Fruit fly (Drosophila melanogaster) whole organism, embryonic: Measurements from ENCODE around the gene CG10254.

Experiments
- Awh ChIP-seq: fragments of 200-800 bp; sonication (Bioruptor generic); IDR thresholded peaks from 2 replicates; pipeline ENCODE4, ENCODE4 v1.3.6; 2022; ENCODE audit warnings: missing biosample characterization, missing genetic modification characterization
- Bgb ChIP-seq: fragments of 200-800 bp; sonication (Bioruptor generic); IDR thresholded peaks from 2 replicates; pipeline ENCODE4 v1.3.6; 2022; ENCODE audit warnings: missing biosample characterization, missing genetic modification characterization; ENCODE audit not compliant: partially characterized antibody
- CG10366 ChIP-seq: fragments of 200-800 bp; sonication (Bioruptor generic); IDR thresholded peaks from 2 replicates; pipeline ENCODE4 v1.3.6; 2022; ENCODE audit warnings: missing biosample characterization, missing genetic modification characterization
- CG11456 ChIP-seq: fragments of 200-800 bp; sonication (Bioruptor generic); IDR thresholded peaks from 3 replicates; pipeline ENCODE4 v1.3.6; 2022; ENCODE audit warnings: missing biosample characterization, missing genetic modification characterization
- CG11696 ChIP-seq: fragments of 200-800 bp; sonication (Bioruptor generic); IDR thresholded peaks from 2 replicates; pipeline ENCODE4 v1.3.6; 2022; ENCODE audit warnings: missing biosample characterization, missing genetic modification characterization
- CG12769 ChIP-seq: fragments of 200-800 bp; sonication (Bioruptor generic); optimal IDR thresholded peaks from 2 replicates; lab custom pipeline; 2019; ENCODE audit warnings: missing biosample characterization, mild to moderate bottlenecking, missing genetic modification characterization, moderate library complexity
- CG15011 ChIP-seq: fragments of 200-800 bp; sonication (Bioruptor generic); optimal IDR thresholded peaks from 3 replicates; lab custom pipeline; 2018; ENCODE audit warnings: missing biosample characterization, mild to moderate bottlenecking, missing genetic modification characterization
- CG17612 ChIP-seq: fragments of 200-800 bp; sonication (Bioruptor generic); IDR thresholded peaks from 2 replicates; pipeline ENCODE4 v1.3.6; 2022; ENCODE audit warnings: missing biosample characterization, missing genetic modification characterization
- CG17912 ChIP-seq: fragments of 200-800 bp; sonication (Bioruptor generic); optimal IDR thresholded peaks from 2 replicates; lab custom pipeline; 2018; ENCODE audit warnings: missing biosample characterization, mild to moderate bottlenecking, missing genetic modification characterization
- CG18599 ChIP-seq: fragments of 200-800 bp; sonication (Bioruptor generic); optimal IDR thresholded peaks from 3 replicates; lab custom pipeline; 2017; ENCODE audit warnings: missing biosample characterization, missing genetic modification characterization, mild to moderate bottlenecking, moderate library complexity, missing genetic modification reagents
- CG18619 ChIP-seq: fragments of 200-800 bp; sonication (Bioruptor generic); optimal IDR thresholded peaks from 3 replicates; lab custom pipeline; 2017; ENCODE audit warnings: missing biosample characterization, mild to moderate bottlenecking, missing genetic modification characterization
- CG34376 ChIP-seq: fragments of 200-800 bp; sonication (Bioruptor generic); optimal IDR thresholded peaks from 2 replicates; lab custom pipeline; 2018; ENCODE audit warnings: missing biosample characterization, mild to moderate bottlenecking, missing genetic modification characterization
- CG4424 ChIP-seq: fragments of 200-800 bp; sonication (Bioruptor generic); optimal IDR thresholded peaks from 3 replicates; lab custom pipeline; 2016; ENCODE audit warnings: missing biosample characterization, missing genetic modification characterization
- CG4707 ChIP-seq: fragments of 200-800 bp; sonication (Bioruptor generic); optimal IDR thresholded peaks from 2 replicates; lab custom pipeline; 2018; ENCODE audit warnings: missing biosample characterization, mild to moderate bottlenecking, missing genetic modification characterization, moderate library complexity
- CG6765 ChIP-seq: fragments of 200-800 bp; sonication (Bioruptor generic); optimal IDR thresholded peaks from 3 replicates; lab custom pipeline; 2017; ENCODE audit warnings: missing biosample characterization, mild to moderate bottlenecking, missing genetic modification characterization
- CG6791 ChIP-seq: fragments of 200-800 bp; sonication (Bioruptor generic); IDR thresholded peaks from 3 replicates; pipeline ENCODE4 v1.3.6; 2022; ENCODE audit warnings: missing biosample characterization, missing genetic modification characterization; ENCODE audit not compliant: partially characterized antibody
- CG6854 ChIP-seq: fragments of 200-800 bp; sonication (Bioruptor generic); optimal IDR thresholded peaks from 3 replicates; lab custom pipeline; 2017; ENCODE audit warnings: missing biosample characterization, mild to moderate bottlenecking, missing genetic modification characterization
- CG7987 ChIP-seq: fragments of 200-800 bp; sonication (Bioruptor generic); optimal IDR thresholded peaks from 2 replicates; lab custom pipeline; 2018; ENCODE audit warnings: missing biosample characterization, mild to moderate bottlenecking, missing genetic modification characterization, moderate library complexity
- CG8478 ChIP-seq: fragments of >200 bp; optimal IDR thresholded peaks from 2 replicates; lab custom pipeline; 2018
- CG9797 ChIP-seq: fragments of 200-800 bp; sonication (Bioruptor generic); optimal IDR thresholded peaks from 3 replicates; lab custom pipeline; 2018; ENCODE audit warnings: missing biosample characterization, mild to moderate bottlenecking, missing genetic modification characterization
- CHES-1-like ChIP-seq: fragments of 200-800 bp; sonication (Bioruptor generic); optimal IDR thresholded peaks from 2 replicates; lab custom pipeline; 2016; ENCODE audit warnings: missing biosample characterization, missing genetic modification characterization
- Dek ChIP-seq: fragments of 200-800 bp; sonication (Bioruptor generic); optimal IDR thresholded peaks from 3 replicates; lab custom pipeline; 2019; ENCODE audit warnings: missing biosample characterization, mild to moderate bottlenecking, missing genetic modification characterization, moderate library complexity
- ERR ChIP-seq: fragments of 200-800 bp; sonication (Bioruptor generic); optimal IDR thresholded peaks from 2 replicates; lab custom pipeline; 2016; ENCODE audit warnings: missing biosample characterization, missing genetic modification characterization
- Ets97D ChIP-seq: fragments of 200-800 bp; sonication (Bioruptor generic); optimal IDR thresholded peaks from 3 replicates; lab custom pipeline; 2016; ENCODE audit warnings: missing biosample characterization, missing genetic modification characterization
- H15 ChIP-seq: fragments of 200-800 bp; sonication (Bioruptor generic); IDR thresholded peaks from 3 replicates; pipeline ENCODE4 v1.3.6; 2022; ENCODE audit warnings: missing biosample characterization, missing genetic modification characterization
- HLH3B ChIP-seq: fragments of 200-800 bp; sonication (Bioruptor generic); IDR thresholded peaks from 2 replicates; pipeline ENCODE4 v1.3.6; 2022; ENCODE audit warnings: missing biosample characterization, missing genetic modification characterization
- Hey ChIP-seq: fragments of 200-800 bp; sonication (Bioruptor generic); optimal IDR thresholded peaks from 3 replicates; lab custom pipeline; 2018; ENCODE audit warnings: missing biosample characterization, mild to moderate bottlenecking, missing genetic modification characterization
- HmgD ChIP-seq: fragments of 200-800 bp; sonication (Bioruptor generic); optimal IDR thresholded peaks from 3 replicates; lab custom pipeline; 2016; ENCODE audit warnings: missing biosample characterization, missing genetic modification characterization
- Jarid2 ChIP-seq: fragments of 200-800 bp; sonication (Bioruptor generic); optimal IDR thresholded peaks from 3 replicates; lab custom pipeline; 2017; ENCODE audit warnings: mild to moderate bottlenecking, missing biosample characterization, missing genetic modification reagents, missing genetic modification characterization
- Lhr ChIP-seq: fragments of 200-800 bp; sonication (Bioruptor generic); optimal IDR thresholded peaks from 3 replicates; lab custom pipeline; 2017; ENCODE audit warnings: mild to moderate bottlenecking, missing biosample characterization, missing genetic modification reagents, missing genetic modification characterization
- Rx ChIP-seq: fragments of 200-800 bp; sonication (Bioruptor generic); IDR thresholded peaks from 2 replicates; pipeline ENCODE4 v1.3.6; 2022; ENCODE audit warnings: missing biosample characterization, missing genetic modification characterization
- fd102C ChIP-seq: fragments of 200-800 bp; sonication (Bioruptor generic); optimal IDR thresholded peaks from 2 replicates; lab custom pipeline; 2018; ENCODE audit warnings: missing biosample characterization, mild to moderate bottlenecking, missing genetic modification characterization, moderate library complexity
- fd96Cb ChIP-seq: fragments of 200-800 bp; sonication (Bioruptor generic); optimal IDR thresholded peaks from 2 replicates; lab custom pipeline; 2018; ENCODE audit warnings: missing biosample characterization, mild to moderate bottlenecking, missing genetic modification characterization, moderate library complexity
- fru ChIP-seq: fragments of >200 bp; optimal IDR thresholded peaks from 2 replicates; lab custom pipeline; 2017
- lov ChIP-seq, 2 experiments: fragments of 200-800 bp in 1 of 2; fragments of >200 bp in 1 of 2; sonication (Bioruptor generic) in 1 of 2; IDR thresholded peaks in 1 of 2; optimal IDR thresholded peaks in 1 of 2; 2 replicates in 1 of 2; 3 replicates in 1 of 2; pipeline versions ENCODE4 v1.3.6 to Lab custom; 2017 to 2022; ENCODE audit warnings: missing biosample characterization in 1 of 2, missing genetic modification characterization in 1 of 2
- mam ChIP-seq: fragments of 200-800 bp; sonication (Bioruptor generic); optimal IDR thresholded peaks from 3 replicates; lab custom pipeline; 2016; ENCODE audit warnings: missing biosample characterization, missing genetic modification characterization
- pan ChIP-seq, 4 experiments: fragments of >200 bp in 3 of 4; fragments of 200-800 bp in 1 of 4; sonication (Bioruptor generic) in 1 of 4; optimal IDR thresholded peaks in 3 of 4; IDR thresholded peaks in 1 of 4; 2 replicates each; pipeline versions ENCODE4 v1.3.6 to Lab custom; 2017 to 2022; ENCODE audit warnings: missing biosample characterization in 2 of 4, missing genetic modification characterization in 2 of 4, mixed read lengths in 1 of 4
- row ChIP-seq: fragments of 200-800 bp; sonication (Bioruptor generic); IDR thresholded peaks from 3 replicates; pipeline ENCODE4 v1.3.6; 2022; ENCODE audit warnings: missing biosample characterization, missing genetic modification characterization
- sc ChIP-seq, 3 experiments: fragments of >200 bp in 2 of 3; fragments of 200-800 bp in 1 of 3; sonication (Bioruptor generic) in 1 of 3; optimal IDR thresholded peaks; 2 replicates in 2 of 3; 3 replicates in 1 of 3; lab custom pipeline; 2017; ENCODE audit warnings: mild to moderate bottlenecking in 1 of 3, missing biosample characterization in 1 of 3, missing genetic modification characterization in 1 of 3, missing genetic modification reagents in 1 of 3
- sima ChIP-seq: fragments of 200-800 bp; sonication (Bioruptor generic); optimal IDR thresholded peaks from 2 replicates; lab custom pipeline; 2016; ENCODE audit warnings: missing biosample characterization, missing genetic modification characterization
- sob ChIP-seq: fragments of 200-800 bp; sonication (Bioruptor generic); IDR thresholded peaks from 2 replicates; pipeline ENCODE4 v1.3.6; 2022; ENCODE audit warnings: missing biosample characterization, missing genetic modification characterization
- stc ChIP-seq: fragments of 200-800 bp; sonication (Bioruptor generic); IDR thresholded peaks from 2 replicates; pipeline ENCODE4 v1.3.6; 2022; ENCODE audit warnings: missing biosample characterization, missing genetic modification characterization
- stwl ChIP-seq: fragments of 200-800 bp; sonication (Bioruptor generic); optimal IDR thresholded peaks from 3 replicates; lab custom pipeline; 2018; ENCODE audit warnings: missing biosample characterization, mild to moderate bottlenecking, missing genetic modification characterization, moderate library complexity
- tio ChIP-seq: fragments of 200-800 bp; sonication (Bioruptor generic); optimal IDR thresholded peaks from 2 replicates; lab custom pipeline; 2017; ENCODE audit warnings: missing biosample characterization, missing genetic modification characterization, inconsistent platforms
- toy ChIP-seq: fragments of 200-800 bp; sonication (Bioruptor generic); IDR thresholded peaks from 2 replicates; pipeline ENCODE4 v1.3.6; 2022; ENCODE audit warnings: missing biosample characterization, missing genetic modification characterization
- wek ChIP-seq: fragments of 200-800 bp; sonication (Bioruptor generic); optimal IDR thresholded peaks from 3 replicates; lab custom pipeline; 2018; ENCODE audit warnings: missing biosample characterization, mild to moderate bottlenecking, missing genetic modification characterization, moderate library complexity
- zf30C ChIP-seq: fragments of 200-800 bp; sonication (Bioruptor generic); optimal IDR thresholded peaks from 3 replicates; lab custom pipeline; 2018; ENCODE audit warnings: missing biosample characterization, mild to moderate bottlenecking, missing genetic modification characterization

Gene CG10254

dm6 chr3R:23657357-23658318 lies 37.1 kb downstream of the CG10254 start (continued):
- TF ChIP-seq CG6765 (GFP tag; lab: Kevin White, UChicago) (peak; percentile 62), fd96Cb (tag; lab: Kevin White, UChicago) (peak; percentile 9), Rx (GFP tag; lab: Robert Waterston, UW) (no peak), row (peak; percentile 72), CG11456 (GFP tag; lab: Robert Waterston, UW) (no peak), CG4707 (GFP tag; lab: Kevin White, UChicago) (peak; percentile 66), fd102C (peak; percentile 93), zf30C (GFP tag; lab: Kevin White, UChicago) (no peak), Hey (tag; lab: Kevin White, UChicago) (peak; percentile 61), Lhr (GFP tag; lab: Kevin White, UChicago) (peak; percentile 60), sc (optimal IDR thresholded peaks at IDR 0.05; lab: Kevin White, UChicago) (no peak), sc (GFP tag; optimal IDR thresholded peaks at IDR 0.05; lab: Kevin White, UChicago) (peak; percentile 61), CG4424 (peak; percentile 24), Bgb (GFP tag; lab: Robert Waterston, UW) (no peak), CG7987 (GFP tag; lab: Kevin White, UChicago) (peak; percentile 61), CG18599 (GFP tag; lab: Kevin White, UChicago) (peak; percentile 82), Awh (peak; percentile 49), HmgD (peak; percentile 29), Dek (tag; lab: Kevin White, UChicago) (peak; percentile 24), CG12769 (tag; lab: Kevin White, UChicago) (peak; percentile 65), CG11696 (GFP tag; lab: Robert Waterston, UW) (peak; percentile 36), CG18619 (peak; percentile 79), mam (GFP tag; lab: Kevin White, UChicago) (peak; percentile 17), stwl (tag; lab: Kevin White, UChicago) (peak; percentile 37), fru (lab: Kevin White, UChicago) (no peak), CG9797 (GFP tag; lab: Kevin White, UChicago) (peak; percentile 25), CG6791 (no peak), CG6854 (peak; percentile 51), CG17912 (GFP tag; lab: Kevin White, UChicago) (peak; percentile 43), toy (GFP tag; lab: Robert Waterston, UW) (no peak), tio (GFP tag; lab: Kevin White, UChicago) (no peak), sima (GFP tag; lab: Kevin White, UChicago) (peak; percentile 28), Jarid2 (GFP tag; lab: Kevin White, UChicago) (peak; percentile 58), wek (GFP tag; lab: Kevin White, UChicago) (peak; percentile 64), stc (GFP tag; lab: Robert Waterston, UW) (peak; percentile 29), lov (optimal IDR thresholded peaks at IDR 0.05; lab: Kevin White, UChicago) (no peak), lov (GFP tag; IDR thresholded peaks at IDR 0.05; lab: Robert Waterston, UW) (peak; percentile 81; the same call in 1 of the 3 replicates), CG8478 (lab: Kevin White, UChicago) (no peak), H15 (GFP tag; lab: Robert Waterston, UW) (no peak; the same call in 2 of the 3 replicates), CG10366 (GFP tag; lab: Robert Waterston, UW) (no peak; the same call in 1 of the 2 replicates), CG17612 (GFP tag; lab: Robert Waterston, UW) (no peak), pan (optimal IDR thresholded peaks at IDR 0.05; lab: Kevin White, UChicago) (no peak), pan (GFP tag; optimal IDR thresholded peaks at IDR 0.05 in 1 of 2, IDR thresholded peaks at IDR 0.05 in 1 of 2) (peak in 1 of 2 experiments; percentile 43), CG34376 (GFP tag; lab: Kevin White, UChicago) (peak; percentile 88), CG15011 (peak; percentile 80), sob (GFP tag; lab: Robert Waterston, UW) (peak; percentile 47; the same call in 1 of the 2 replicates), HLH3B (GFP tag; lab: Robert Waterston, UW) (peak; percentile 27; the same call in 1 of the 2 replicates), ERR (no peak), Ets97D (GFP tag; lab: Kevin White, UChicago) (no peak), CHES-1-like (GFP tag; lab: Kevin White, UChicago) (peak; percentile 80)
